Worm (Caenorhabditis elegans) whole organism, late embryonic: Measurements from ENCODE around the gene C07G1.7.

Experiments used
- ama-1 ChIP-seq: fragments of 150-350 bp; optimal IDR thresholded peaks from 2 replicates; lab custom pipeline; 2014
- ceh-2 ChIP-seq: sonication (generic microtip); optimal IDR thresholded peaks from 2 replicates; lab custom pipeline; 2016; ENCODE audit warnings: missing genotype, missing genetic modification characterization, missing compliant biosample characterization
- ceh-45 ChIP-seq: fragments of 200-800 bp; sonication (Bioruptor generic); IDR thresholded peaks from 2 replicates; pipeline ENCODE4 v1.3.6; 2022; ENCODE audit warnings: missing genetic modification reagents, missing genetic modification characterization, missing compliant biosample characterization
- fkh-10 ChIP-seq: fragments of 150-350 bp; optimal IDR thresholded peaks from 2 replicates; lab custom pipeline; 2014; ENCODE audit warnings: missing biosample characterization, missing genetic modification reagents, missing genetic modification characterization
- fkh-6 ChIP-seq: sonication (generic microtip); optimal IDR thresholded peaks from 2 replicates; lab custom pipeline; 2016; ENCODE audit warnings: missing genetic modification characterization, missing compliant biosample characterization
- lin-11 ChIP-seq: fragments of 200-800 bp; sonication (Bioruptor generic); optimal IDR thresholded peaks from 2 replicates; lab custom pipeline; 2018; ENCODE audit warnings: mild to moderate bottlenecking, missing genetic modification characterization, missing compliant biosample characterization
- nhr-11 ChIP-seq: fragments of 150-350 bp; optimal IDR thresholded peaks from 2 replicates; lab custom pipeline; 2014; ENCODE audit warnings: missing biosample characterization, missing genetic modification characterization
- odd-2 ChIP-seq: sonication (generic microtip); optimal IDR thresholded peaks from 2 replicates; lab custom pipeline; 2017; ENCODE audit warnings: antibody characterized with exemption, mild to moderate bottlenecking, missing genetic modification characterization, missing compliant biosample characterization
- rnt-1 ChIP-seq: sonication (generic microtip); optimal IDR thresholded peaks from 2 replicates; lab custom pipeline; 2016; ENCODE audit warnings: missing genetic modification characterization, missing compliant biosample characterization
- tbx-2 ChIP-seq: sonication (generic microtip); optimal IDR thresholded peaks from 2 replicates; lab custom pipeline; 2016; ENCODE audit warnings: missing genetic modification characterization, missing compliant biosample characterization
- unc-55 ChIP-seq: sonication (generic microtip); optimal IDR thresholded peaks from 2 replicates; lab custom pipeline; 2017; ENCODE audit warnings: missing biosample characterization, missing genetic modification reagents, missing genetic modification characterization
- zip-5 ChIP-seq: sonication (generic microtip); optimal IDR thresholded peaks from 2 replicates; lab custom pipeline; 2016; ENCODE audit warnings: missing genetic modification characterization, missing compliant biosample characterization

ce11 chrIV:8223055-8223454 is 11.4 kb upstream of the C07G1.7 start:
- no peak for TF ChIP-seq zip-5 (tag; lab: Kevin White, UChicago)
- TF ChIP-seq fkh-10, result no peak
- TF ChIP-seq ama-1 (lab: Kevin White, UChicago), result no peak
- no peak for TF ChIP-seq tbx-2 (tag; lab: Kevin White, UChicago)
- TF ChIP-seq unc-55 (GFP tag; lab: Kevin White, UChicago), result no peak
- no peak for TF ChIP-seq rnt-1 (tag; lab: Kevin White, UChicago)
- TF ChIP-seq ceh-45, result no peak
- TF ChIP-seq lin-11 (tag; lab: Kevin White, UChicago), result no peak
- TF ChIP-seq ceh-2 (tag; lab: Kevin White, UChicago), result no peak
- no peak for TF ChIP-seq nhr-11 (tag; lab: Kevin White, UChicago)
- TF ChIP-seq fkh-6 (tag; lab: Kevin White, UChicago), result no peak
- TF ChIP-seq odd-2 (tag; lab: Kevin White, UChicago), result no peak
